Fruit fly (Drosophila melanogaster): ENCODE measurements around the gene Tbc1d8-9.

Gene Tbc1d8-9

DNA sequence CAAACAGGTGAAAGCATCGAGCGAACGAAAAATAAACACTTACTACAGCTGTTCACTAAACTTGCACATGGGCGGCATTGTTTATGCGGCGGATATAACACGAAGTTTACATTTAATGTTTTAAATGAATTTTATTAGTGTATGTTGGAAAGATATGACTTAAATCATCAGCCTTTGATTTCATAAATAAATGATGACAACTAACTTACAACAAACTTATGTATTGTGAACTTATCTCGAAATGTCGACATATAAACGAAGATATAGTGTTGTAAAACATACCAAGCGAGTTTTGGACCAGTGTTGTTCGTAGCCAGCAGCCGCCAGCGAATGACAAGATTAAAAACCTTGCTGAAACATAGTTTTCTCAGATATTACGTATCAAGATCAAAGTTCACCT lies 39.1 kb downstream of the Tbc1d8-9 start, which contains the start of the genes CG11309 and CG7632 (continued):
- TF ChIP-seq CG17328 (GFP tag; IDR thresholded peaks at IDR 0.05): peak; percentile 99
- peak; percentile 99 for TF ChIP-seq caup (GFP tag; optimal IDR thresholded peaks at IDR 0.05; ENCODE audit: severe bottlenecking)
- TF ChIP-seq CG10267 (tag; optimal IDR thresholded peaks at IDR 0.05): peak; percentile 100
- TF ChIP-seq Six4 (GFP tag; optimal IDR thresholded peaks at IDR 0.05): peak; percentile 99
- TF ChIP-seq Ptx1 (GFP tag; IDR thresholded peaks at IDR 0.05): peak; percentile 96
- TF ChIP-seq CG18764 (GFP tag; optimal IDR thresholded peaks at IDR 0.05): peak; percentile 98
- TF ChIP-seq dmrt11E (tag; optimal IDR thresholded peaks at IDR 0.05): peak; percentile 100
- peak; percentile 96 for TF ChIP-seq gcm2 (GFP tag; optimal IDR thresholded peaks at IDR 0.05)
- TF ChIP-seq CG11723 (GFP tag; optimal IDR thresholded peaks at IDR 0.05): peak; percentile 99
- TF ChIP-seq Camta (GFP tag; optimal IDR thresholded peaks at IDR 0.05): peak; percentile 99
- peak; percentile 95 for TF ChIP-seq p53 (GFP tag; optimal IDR thresholded peaks at IDR 0.05)
- TF ChIP-seq CG6683 (GFP tag; optimal IDR thresholded peaks at IDR 0.05): peak; percentile 99
- TF ChIP-seq Sox100B (GFP tag; optimal IDR thresholded peaks at IDR 0.05): peak; percentile 99
- peak; percentile 87 for TF ChIP-seq CG9215 (GFP tag; IDR thresholded peaks at IDR 0.05)
- TF ChIP-seq CG2129 (GFP tag; IDR thresholded peaks at IDR 0.05; ENCODE audit: partially characterized antibody): no peak
- peak; percentile 99 for TF ChIP-seq run (tag; optimal IDR thresholded peaks at IDR 0.05)
- TF ChIP-seq gcm (GFP tag; optimal IDR thresholded peaks at IDR 0.05): peak; percentile 100
- peak; percentile 99 for TF ChIP-seq Bteb2 (GFP tag; optimal IDR thresholded peaks at IDR 0.05)
- TF ChIP-seq Gsc (GFP tag; IDR thresholded peaks at IDR 0.05): peak; percentile 61; the same call in 1 of the 2 replicates
- peak; percentile 98 for TF ChIP-seq vfl (GFP tag; optimal IDR thresholded peaks at IDR 0.05)
- peak; percentile 99 for TF ChIP-seq CG2120 (GFP tag; optimal IDR thresholded peaks at IDR 0.05)
- TF ChIP-seq CG8290 (GFP tag; optimal IDR thresholded peaks at IDR 0.05): peak; percentile 99
- TF ChIP-seq CG8290 (tag; optimal IDR thresholded peaks at IDR 0.05): peak; percentile 98 to 100
- peak; percentile 92 for TF ChIP-seq sisA (GFP tag; IDR thresholded peaks at IDR 0.05)
- TF ChIP-seq D (optimal IDR thresholded peaks at IDR 0.05): no peak
- TF ChIP-seq D (GFP tag; optimal IDR thresholded peaks at IDR 0.05): peak; percentile 99
- peak; percentile 100 for TF ChIP-seq CG2678 (tag; optimal IDR thresholded peaks at IDR 0.05)
- TF ChIP-seq nau (GFP tag; optimal IDR thresholded peaks at IDR 0.05): peak; percentile 99
- no peak for TF ChIP-seq usp (GFP tag; optimal IDR thresholded peaks at IDR 0.05)
- TF ChIP-seq Dip3 (GFP tag; optimal IDR thresholded peaks at IDR 0.05): peak; percentile 98
- TF ChIP-seq B-H1 (GFP tag; IDR thresholded peaks at IDR 0.05): peak; percentile 96
- TF ChIP-seq CG10321 (GFP tag; IDR thresholded peaks at IDR 0.05): peak; percentile 81
- TF ChIP-seq CG31365 (tag; optimal IDR thresholded peaks at IDR 0.05): peak; percentile 96
- peak; percentile 98 for TF ChIP-seq CG6689 (GFP tag; IDR thresholded peaks at IDR 0.05)
- peak; percentile 99 for TF ChIP-seq Blimp-1 (GFP tag; optimal IDR thresholded peaks at IDR 0.05)
- peak; percentile 96 for TF ChIP-seq CG8944 (GFP tag; optimal IDR thresholded peaks at IDR 0.05)
- peak; percentile 99 for TF ChIP-seq CG4424 (GFP tag; optimal IDR thresholded peaks at IDR 0.05)
- peak; percentile 99 for TF ChIP-seq Awh (GFP tag; IDR thresholded peaks at IDR 0.05)
- peak; percentile 96 for TF ChIP-seq Nf-YC (tag; optimal IDR thresholded peaks at IDR 0.05)
- TF ChIP-seq unc-4 (GFP tag; IDR thresholded peaks at IDR 0.05; ENCODE audit: partially characterized antibody): peak; percentile 49; the same call in 1 of the 2 replicates
- TF ChIP-seq CG4854 (GFP tag; optimal IDR thresholded peaks at IDR 0.05): peak; percentile 99
- TF ChIP-seq jing (GFP tag; optimal IDR thresholded peaks at IDR 0.05): peak; percentile 97
- peak; percentile 97 for TF ChIP-seq HmgD (GFP tag; optimal IDR thresholded peaks at IDR 0.05)
- peak; percentile 95 for TF ChIP-seq shn (GFP tag; optimal IDR thresholded peaks at IDR 0.05)
- peak; percentile 99 for TF ChIP-seq az2 (GFP tag; optimal IDR thresholded peaks at IDR 0.05)
- peak; percentile 97 for TF ChIP-seq CG12155 (GFP tag; optimal IDR thresholded peaks at IDR 0.05)
- peak; percentile 88 for TF ChIP-seq danr (GFP tag; IDR thresholded peaks at IDR 0.05)
- peak; percentile 99 for TF ChIP-seq ems (GFP tag; optimal IDR thresholded peaks at IDR 0.05)
- peak; percentile 96 for TF ChIP-seq Abd-B (GFP tag; optimal IDR thresholded peaks at IDR 0.05)
- no peak for TF ChIP-seq inv (GFP tag; IDR thresholded peaks at IDR 0.05; ENCODE audit: partially characterized antibody)
- TF ChIP-seq fd3F (GFP tag; optimal IDR thresholded peaks at IDR 0.05): peak; percentile 98
- TF ChIP-seq fd64A (GFP tag; optimal IDR thresholded peaks at IDR 0.05): peak; percentile 99
